Fruit fly (Drosophila melanogaster) whole organism, wandering third instar larva: ENCODE data around the gene Fur1.

Experiments used
- Abd-B ChIP-seq: fragments of >200 bp; optimal IDR thresholded peaks from 2 replicates; lab custom pipeline; 2017; ENCODE audit warnings: missing biosample characterization, missing genetic modification characterization
- CG32264 ChIP-seq: fragments of 200-800 bp; sonication (Bioruptor generic); optimal IDR thresholded peaks from 2 replicates; lab custom pipeline; 2016; ENCODE audit warnings: missing biosample characterization, missing genetic modification characterization
- CG9705 ChIP-seq: fragments of 200-800 bp; sonication (Bioruptor generic); optimal IDR thresholded peaks from 2 replicates; lab custom pipeline; 2018; ENCODE audit warnings: missing biosample characterization, mild to moderate bottlenecking, missing genetic modification characterization
- CrebA ChIP-seq: fragments of 200-800 bp; sonication (Bioruptor generic); optimal IDR thresholded peaks from 2 replicates; lab custom pipeline; 2016; ENCODE audit warnings: missing biosample characterization, mild to moderate bottlenecking, missing genetic modification characterization, borderline replicate concordance
- Dif ChIP-seq: fragments of 200-275, 200-300 bp; sonication (Bioruptor generic); optimal IDR thresholded peaks from 2 replicates; lab custom pipeline; 2018; ENCODE audit warnings: missing biosample characterization, missing genetic modification characterization; ENCODE audit not compliant: partially characterized antibody
- GATAd ChIP-seq: sonication (Bioruptor generic); optimal IDR thresholded peaks from 2 replicates; lab custom pipeline; 2016; ENCODE audit warnings: missing biosample characterization, missing genetic modification characterization
- HLH106 ChIP-seq: fragments of 200-800 bp; optimal IDR thresholded peaks from 3 replicates; lab custom pipeline; 2019; ENCODE audit warnings: missing biosample characterization, mild to moderate bottlenecking, missing genetic modification characterization, moderate library complexity
- Hnf4 ChIP-seq: fragments of 200-800 bp; sonication (Bioruptor generic); optimal IDR thresholded peaks from 2 replicates; lab custom pipeline; 2016; ENCODE audit warnings: missing biosample characterization, mild to moderate bottlenecking, missing genetic modification characterization
- Hr78 ChIP-seq: fragments of >200 bp; optimal IDR thresholded peaks from 2 replicates; lab custom pipeline; 2017; ENCODE audit warnings: missing biosample characterization, missing genetic modification characterization
- Hr83 ChIP-seq: fragments of 200-300 bp; sonication (Bioruptor generic); optimal IDR thresholded peaks from 2 replicates; lab custom pipeline; 2016; ENCODE audit warnings: missing biosample characterization, mild to moderate bottlenecking, missing genetic modification characterization, moderate library complexity; ENCODE audit not compliant: poor library complexity, severe bottlenecking
- Jra ChIP-seq: sonication (Bioruptor generic); optimal IDR thresholded peaks from 2 replicates; lab custom pipeline; 2016; ENCODE audit warnings: missing biosample characterization, missing genetic modification characterization
- Mio ChIP-seq: sonication (Bioruptor generic); optimal IDR thresholded peaks from 2 replicates; lab custom pipeline; 2016; ENCODE audit warnings: missing biosample characterization, missing genetic modification characterization
- Myc ChIP-seq: fragments of >200 bp; optimal IDR thresholded peaks from 2 replicates; lab custom pipeline; 2017
- OdsH ChIP-seq: fragments of 200-800 bp; sonication (Bioruptor generic); optimal IDR thresholded peaks from 2 replicates; lab custom pipeline; 2016; ENCODE audit warnings: missing biosample characterization, mild to moderate bottlenecking, missing genetic modification characterization
- Rel ChIP-seq, 2 experiments: fragments of 200-800 bp; sonication (Bioruptor generic) in 1 of 2; optimal IDR thresholded peaks; 2 replicates in 1 of 2; 3 replicates in 1 of 2; lab custom pipeline; 2016 to 2019; ENCODE audit warnings: mild to moderate bottlenecking in 2 of 2, missing biosample characterization in 2 of 2, missing genetic modification characterization in 2 of 2, moderate library complexity in 1 of 2
- Sp1 ChIP-seq: fragments of 200-800 bp; sonication (Bioruptor generic); optimal IDR thresholded peaks from 3 replicates; lab custom pipeline; 2019; ENCODE audit warnings: missing biosample characterization, mild to moderate bottlenecking, missing genetic modification characterization, moderate library complexity
- Vsx2 ChIP-seq: fragments of 200-300, 225-300 bp; sonication (Bioruptor generic); optimal IDR thresholded peaks from 2 replicates; lab custom pipeline; 2018; ENCODE audit warnings: missing biosample characterization, missing genetic modification characterization; ENCODE audit not compliant: partially characterized antibody
- br ChIP-seq: fragments of 200-800 bp; sonication (Bioruptor generic); optimal IDR thresholded peaks from 2 replicates; lab custom pipeline; 2016; ENCODE audit warnings: missing biosample characterization, missing genetic modification characterization
- brk ChIP-seq: fragments of 200-800 bp; sonication (Bioruptor generic); optimal IDR thresholded peaks from 2 replicates; lab custom pipeline; 2016; ENCODE audit warnings: missing biosample characterization, mild to moderate bottlenecking, missing genetic modification characterization
- dl ChIP-seq, 2 experiments: fragments of 175-275, 200-275 bp in 1 of 2; fragments of 200-275 bp in 1 of 2; sonication (Bioruptor generic); optimal IDR thresholded peaks; lab custom pipeline; 2018; ENCODE audit warnings: mild to moderate bottlenecking in 2 of 2, missing biosample characterization in 2 of 2, missing genetic modification characterization in 2 of 2, moderate library complexity in 2 of 2; ENCODE audit not compliant: partially characterized antibody in 2 of 2, insufficient read depth in 1 of 2
- dmrt93B ChIP-seq: fragments of 200-800 bp; sonication (Bioruptor generic); optimal IDR thresholded peaks from 2 replicates; lab custom pipeline; 2018; ENCODE audit warnings: missing biosample characterization, mild to moderate bottlenecking, missing genetic modification characterization
- dsf ChIP-seq: sonication (Bioruptor generic); optimal IDR thresholded peaks from 2 replicates; lab custom pipeline; 2016; ENCODE audit warnings: missing biosample characterization, missing genetic modification characterization, borderline replicate concordance
- ey ChIP-seq: fragments of 200-800 bp; sonication (Bioruptor generic); optimal IDR thresholded peaks from 2 replicates; lab custom pipeline; 2016; ENCODE audit warnings: missing biosample characterization, missing genetic modification characterization
- foxo ChIP-seq, 2 experiments: fragments of 200-800 bp; sonication (Bioruptor generic); optimal IDR thresholded peaks; 2 replicates in 1 of 2; 3 replicates in 1 of 2; lab custom pipeline; 2016 to 2017; ENCODE audit warnings: missing biosample characterization in 2 of 2, missing genetic modification characterization in 2 of 2
- fru ChIP-seq: fragments of 200-800 bp; sonication (Bioruptor generic); optimal IDR thresholded peaks from 3 replicates; lab custom pipeline; 2016; ENCODE audit warnings: missing biosample characterization, mild to moderate bottlenecking, missing genetic modification characterization
- h ChIP-seq: fragments of 200-800 bp; sonication (Bioruptor generic); optimal IDR thresholded peaks from 3 replicates; lab custom pipeline; 2016; ENCODE audit warnings: missing biosample characterization, mild to moderate bottlenecking, missing genetic modification characterization
- jim ChIP-seq: fragments of 175-275, 200-325 bp; sonication (Bioruptor generic); optimal IDR thresholded peaks from 2 replicates; lab custom pipeline; 2016; ENCODE audit warnings: missing biosample characterization, mild to moderate bottlenecking, missing genetic modification characterization
- pan ChIP-seq: fragments of >200 bp; optimal IDR thresholded peaks from 2 replicates; lab custom pipeline; 2017
- psq ChIP-seq: fragments of 200-800 bp; sonication (Bioruptor generic); optimal IDR thresholded peaks from 3 replicates; lab custom pipeline; 2017; ENCODE audit warnings: missing biosample characterization, mild to moderate bottlenecking, missing genetic modification characterization, moderate library complexity
- rgr ChIP-seq: fragments of 200-800 bp; sonication (Bioruptor generic); optimal IDR thresholded peaks from 3 replicates; lab custom pipeline; 2016; ENCODE audit warnings: missing biosample characterization, mild to moderate bottlenecking, missing genetic modification characterization
- sage ChIP-seq: fragments of 200-800 bp; sonication (Bioruptor generic); optimal IDR thresholded peaks from 2 replicates; lab custom pipeline; 2016; ENCODE audit warnings: missing biosample characterization, mild to moderate bottlenecking, missing genetic modification characterization
- sv ChIP-seq: fragments of 200-800 bp; sonication (Bioruptor generic); optimal IDR thresholded peaks from 3 replicates; lab custom pipeline; 2016; ENCODE audit warnings: missing biosample characterization, missing genetic modification characterization
- tai ChIP-seq: sonication (Bioruptor generic); optimal IDR thresholded peaks from 2 replicates; lab custom pipeline; 2016; ENCODE audit warnings: missing biosample characterization, missing genetic modification characterization
- usp ChIP-seq: fragments of >200 bp; optimal IDR thresholded peaks from 2 replicates; lab custom pipeline; 2017; ENCODE audit warnings: missing biosample characterization, missing genetic modification characterization
- woc ChIP-seq: sonication (Bioruptor generic); optimal IDR thresholded peaks from 2 replicates; lab custom pipeline; 2016; ENCODE audit warnings: missing biosample characterization, mild to moderate bottlenecking, missing genetic modification characterization

Fur1 gene

DNA sequence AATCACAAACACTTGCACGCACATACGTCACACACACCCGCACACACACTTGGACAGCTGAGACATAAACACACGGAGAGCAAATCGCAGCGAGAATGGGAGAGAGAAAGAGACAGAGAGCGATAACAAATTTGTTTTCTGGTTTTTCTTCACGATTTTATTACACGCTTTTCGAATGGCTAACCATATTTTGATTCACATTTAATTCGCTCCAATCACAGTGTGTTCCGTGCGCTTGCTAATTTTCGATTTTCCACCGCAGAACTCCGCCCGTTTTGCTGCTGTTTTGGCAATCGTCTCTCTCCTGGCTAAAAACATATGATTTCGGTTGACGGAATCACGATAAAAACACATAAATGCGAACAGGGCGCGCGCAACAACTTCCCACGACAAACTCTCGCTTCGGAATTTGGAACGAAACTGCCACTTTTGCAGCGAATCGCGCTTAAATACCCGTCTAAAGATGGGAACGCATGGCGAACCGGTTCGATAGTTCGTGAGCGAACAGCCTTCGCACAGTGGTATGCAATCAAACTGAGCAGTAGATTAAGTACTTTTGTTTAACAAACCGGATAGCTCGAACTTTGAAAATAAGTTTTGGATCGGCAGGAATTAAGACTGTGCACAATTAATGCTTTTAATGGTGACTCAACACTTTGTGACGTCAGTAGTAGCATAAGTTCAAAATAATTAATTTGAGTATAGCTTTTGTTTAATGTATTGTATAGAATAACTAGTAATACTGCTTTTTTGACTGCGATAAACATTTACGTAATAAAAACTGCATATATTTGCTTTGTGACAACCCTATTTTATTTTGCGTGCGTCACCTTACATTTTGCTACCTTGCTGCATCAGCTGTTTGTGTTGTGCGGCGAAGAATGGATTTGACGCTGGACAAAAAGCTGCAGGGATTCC, at the start of gene Fur1, which contains the start of gene Vps33B:
Fur1 (minus strand) TSS at position 424 of the 918 bp plus-strand sequence.
Vps33B (plus strand) TSS at position 856 of the 918 bp plus-strand sequence.
- TF ChIP-seq Mio (GFP tag; lab: Kevin White, UChicago), result peak; percentile 67
- peak; percentile 88 for TF ChIP-seq psq (GFP tag; lab: Kevin White, UChicago)
- TF ChIP-seq sage (GFP tag; lab: Kevin White, UChicago), result peak; percentile 89
- TF ChIP-seq HLH106 (tag; lab: Kevin White, UChicago), result peak; percentile 96
- peak; percentile 99 for TF ChIP-seq sv (GFP tag; lab: Kevin White, UChicago)
- no peak for TF ChIP-seq Vsx2 (GFP tag; lab: Kevin White, UChicago)
- TF ChIP-seq tai (GFP tag; lab: Kevin White, UChicago), result no peak
- TF ChIP-seq Jra (GFP tag; lab: Kevin White, UChicago), result peak; percentile 97
- TF ChIP-seq Hr83 (GFP tag; lab: Kevin White, UChicago), result peak; percentile 95
- peak; percentile 85 to 98 for TF ChIP-seq foxo (GFP tag; optimal IDR thresholded peaks at IDR 0.05; lab: Kevin White, UChicago)
- TF ChIP-seq Hnf4 (GFP tag; lab: Kevin White, UChicago), result peak; percentile 96
- no peak for TF ChIP-seq brk
- TF ChIP-seq usp (GFP tag; lab: Kevin White, UChicago), result no peak
- peak; percentile 92 for TF ChIP-seq CG9705 (GFP tag; lab: Kevin White, UChicago)
- TF ChIP-seq jim (GFP tag; lab: Kevin White, UChicago), result peak; percentile 50
- TF ChIP-seq h (GFP tag; lab: Kevin White, UChicago), result peak; percentile 98
- peak; percentile 91 for TF ChIP-seq CG32264
- TF ChIP-seq Myc, result peak; percentile 47
- TF ChIP-seq woc (GFP tag; lab: Kevin White, UChicago), result peak; percentile 98
- TF ChIP-seq GATAd (GFP tag; lab: Kevin White, UChicago), result peak; percentile 95
- peak in 1 of 2 experiments; percentile 33 for TF ChIP-seq dl (GFP tag; optimal IDR thresholded peaks at IDR 0.05; lab: Kevin White, UChicago; ENCODE audit: insufficient read depth in 1 of 2, partially characterized antibody in 2 of 2)
- peak; percentile 71 for TF ChIP-seq Dif
- TF ChIP-seq pan, result no peak
- TF ChIP-seq br, result peak; percentile 98
- TF ChIP-seq dmrt93B (GFP tag; lab: Kevin White, UChicago), result peak; percentile 95
- TF ChIP-seq Rel (GFP tag; optimal IDR thresholded peaks at IDR 0.05; lab: Kevin White, UChicago), result peak; percentile 42
- peak; percentile 85 for TF ChIP-seq Rel (tag; optimal IDR thresholded peaks at IDR 0.05; lab: Kevin White, UChicago)
- peak; percentile 92 for TF ChIP-seq dsf
- TF ChIP-seq CrebA (GFP tag; lab: Kevin White, UChicago), result no peak
- TF ChIP-seq Abd-B (GFP tag; lab: Kevin White, UChicago), result no peak
- TF ChIP-seq rgr (GFP tag; lab: Kevin White, UChicago), result peak; percentile 96
- TF ChIP-seq ey, result peak; percentile 98
- peak; percentile 94 for TF ChIP-seq Sp1 (GFP tag; lab: Kevin White, UChicago)
- peak; percentile 98 for TF ChIP-seq fru (GFP tag; lab: Kevin White, UChicago)
- TF ChIP-seq OdsH (GFP tag; lab: Kevin White, UChicago), result peak; percentile 96
- TF ChIP-seq Hr78 (GFP tag; lab: Kevin White, UChicago), result no peak

DNA sequence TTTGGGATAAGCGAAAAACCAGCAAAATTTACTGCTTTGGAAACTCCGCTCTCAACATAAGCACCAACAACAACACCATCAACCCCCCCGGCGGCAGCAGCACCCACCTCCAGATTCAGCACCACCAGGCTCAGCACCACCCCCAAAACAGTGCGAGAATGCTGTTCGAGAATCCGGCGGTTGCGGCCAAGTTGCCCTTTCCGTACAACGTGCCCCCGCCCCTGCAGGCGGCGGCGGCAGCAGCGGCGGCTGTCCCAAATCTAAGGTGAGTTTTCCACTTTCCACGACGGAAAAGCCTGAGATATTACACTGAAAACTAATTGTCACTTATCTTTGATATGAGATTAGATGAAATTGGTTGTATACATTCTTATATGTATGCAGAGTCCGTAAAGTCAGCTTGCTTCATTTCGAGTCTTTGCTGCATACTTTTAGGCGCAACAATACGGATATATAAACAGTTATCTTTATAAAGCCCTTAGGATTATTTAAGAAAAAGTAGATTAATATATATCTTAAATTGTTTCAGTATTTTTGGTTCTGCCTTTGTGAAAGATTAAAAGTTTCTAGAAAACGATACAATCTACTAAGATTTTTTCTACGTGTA, 46.7 kb upstream of the Fur1 start:
- TF ChIP-seq Rel (GFP tag; optimal IDR thresholded peaks at IDR 0.05; lab: Kevin White, UChicago), result no peak
- no peak for TF ChIP-seq Rel (tag; optimal IDR thresholded peaks at IDR 0.05; lab: Kevin White, UChicago)
- TF ChIP-seq tai (GFP tag; lab: Kevin White, UChicago), result peak; percentile 12
- TF ChIP-seq Mio (GFP tag; lab: Kevin White, UChicago), result no peak
- no peak for TF ChIP-seq usp (GFP tag; lab: Kevin White, UChicago)
- TF ChIP-seq, all 38 proteins: peak for 1
